Worm (Caenorhabditis elegans): ENCODE results near the gene set-6.

- TF ChIP-seq pqm-1 (tag; optimal IDR thresholded peaks at IDR 0.05) (no peak), nhr-11 (tag; optimal IDR thresholded peaks at IDR 0.05) (no peak)
Measured at ce11 chrX:11934933-11935332, 39.5 kb downstream of the set-6 start.
